Fruit fly (Drosophila melanogaster) whole organism, wandering third instar larva: ENCODE results near the gene Cbp20.

Source experiments
- CG32264 ChIP-seq: fragments of 200-800 bp; sonication (Bioruptor generic); optimal IDR thresholded peaks from 2 replicates; lab custom pipeline; 2016; ENCODE audit warnings: missing biosample characterization, missing genetic modification characterization
- GATAd ChIP-seq: sonication (Bioruptor generic); optimal IDR thresholded peaks from 2 replicates; lab custom pipeline; 2016; ENCODE audit warnings: missing biosample characterization, missing genetic modification characterization
- HLH106 ChIP-seq: fragments of 200-800 bp; optimal IDR thresholded peaks from 3 replicates; lab custom pipeline; 2019; ENCODE audit warnings: missing biosample characterization, mild to moderate bottlenecking, missing genetic modification characterization, moderate library complexity
- Jra ChIP-seq: sonication (Bioruptor generic); optimal IDR thresholded peaks from 2 replicates; lab custom pipeline; 2016; ENCODE audit warnings: missing biosample characterization, missing genetic modification characterization
- br ChIP-seq: fragments of 200-800 bp; sonication (Bioruptor generic); optimal IDR thresholded peaks from 2 replicates; lab custom pipeline; 2016; ENCODE audit warnings: missing biosample characterization, missing genetic modification characterization
- brk ChIP-seq: fragments of 200-800 bp; sonication (Bioruptor generic); optimal IDR thresholded peaks from 2 replicates; lab custom pipeline; 2016; ENCODE audit warnings: missing biosample characterization, mild to moderate bottlenecking, missing genetic modification characterization
- dmrt93B ChIP-seq: fragments of 200-800 bp; sonication (Bioruptor generic); optimal IDR thresholded peaks from 2 replicates; lab custom pipeline; 2018; ENCODE audit warnings: missing biosample characterization, mild to moderate bottlenecking, missing genetic modification characterization
- foxo ChIP-seq, 2 experiments: fragments of 200-800 bp; sonication (Bioruptor generic); optimal IDR thresholded peaks; 2 replicates in 1 of 2; 3 replicates in 1 of 2; lab custom pipeline; 2016 to 2017; ENCODE audit warnings: missing biosample characterization in 2 of 2, missing genetic modification characterization in 2 of 2
- h ChIP-seq: fragments of 200-800 bp; sonication (Bioruptor generic); optimal IDR thresholded peaks from 3 replicates; lab custom pipeline; 2016; ENCODE audit warnings: missing biosample characterization, mild to moderate bottlenecking, missing genetic modification characterization
- pan ChIP-seq: fragments of >200 bp; optimal IDR thresholded peaks from 2 replicates; lab custom pipeline; 2017
- psq ChIP-seq: fragments of 200-800 bp; sonication (Bioruptor generic); optimal IDR thresholded peaks from 3 replicates; lab custom pipeline; 2017; ENCODE audit warnings: missing biosample characterization, mild to moderate bottlenecking, missing genetic modification characterization, moderate library complexity
- sage ChIP-seq: fragments of 200-800 bp; sonication (Bioruptor generic); optimal IDR thresholded peaks from 2 replicates; lab custom pipeline; 2016; ENCODE audit warnings: missing biosample characterization, mild to moderate bottlenecking, missing genetic modification characterization
- usp ChIP-seq: fragments of >200 bp; optimal IDR thresholded peaks from 2 replicates; lab custom pipeline; 2017; ENCODE audit warnings: missing biosample characterization, missing genetic modification characterization

DNA sequence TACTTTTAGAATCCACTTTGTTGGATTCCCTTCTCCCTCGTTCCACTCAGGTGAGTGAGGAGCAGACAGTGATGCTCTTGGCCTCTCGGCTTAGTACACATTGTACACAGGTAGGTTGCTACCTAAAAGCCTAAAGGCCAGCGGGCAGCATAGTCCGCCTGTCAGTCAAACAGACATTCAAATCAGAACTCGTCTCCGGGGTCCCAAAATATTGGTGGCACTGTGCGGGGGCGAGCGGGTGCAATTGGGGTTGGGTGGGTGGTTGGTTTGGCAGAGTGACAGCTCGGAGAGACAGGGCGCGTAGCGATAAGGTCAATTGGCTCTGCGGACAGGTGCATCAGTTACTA lies 33.3 kb downstream of the Cbp20 start:
- TF ChIP-seq psq (GFP tag; lab: Kevin White, UChicago) (no peak), h (no peak), foxo (GFP tag; optimal IDR thresholded peaks at IDR 0.05; lab: Kevin White, UChicago) (no peak), sage (GFP tag; lab: Kevin White, UChicago) (no peak), CG32264 (GFP tag; lab: Kevin White, UChicago) (no peak), GATAd (no peak), usp (GFP tag; lab: Kevin White, UChicago) (no peak), pan (lab: Kevin White, UChicago) (no peak), HLH106 (tag; lab: Kevin White, UChicago) (no peak), br (no peak), Jra (GFP tag; lab: Kevin White, UChicago) (no peak), dmrt93B (GFP tag; lab: Kevin White, UChicago) (no peak), brk (GFP tag; lab: Kevin White, UChicago) (no peak)
